Fruit fly (Drosophila melanogaster) whole organism, embryonic: Measurements from ENCODE around the gene bbg.

Experiments
- Bgb ChIP-seq: fragments of 200-800 bp; sonication (Bioruptor generic); IDR thresholded peaks from 2 replicates; pipeline ENCODE4 v1.3.6; 2022; ENCODE audit warnings: missing biosample characterization, missing genetic modification characterization; ENCODE audit not compliant: partially characterized antibody
- Blimp-1 ChIP-seq: fragments of 200-800 bp; sonication (Bioruptor generic); optimal IDR thresholded peaks from 3 replicates; lab custom pipeline; 2018; ENCODE audit warnings: missing biosample characterization, missing genetic modification characterization, mild to moderate bottlenecking, moderate library complexity, missing genetic modification reagents
- CG10274 ChIP-seq: fragments of 200-800 bp; sonication (Bioruptor generic); optimal IDR thresholded peaks from 3 replicates; lab custom pipeline; 2017; ENCODE audit warnings: missing biosample characterization, mild to moderate bottlenecking, missing genetic modification characterization
- CG10543 ChIP-seq: fragments of 200-800 bp; sonication (Bioruptor generic); optimal IDR thresholded peaks from 3 replicates; lab custom pipeline; 2017; ENCODE audit warnings: missing biosample characterization, mild to moderate bottlenecking, missing genetic modification characterization, moderate library complexity
- CG11504 ChIP-seq: fragments of 200-800 bp; sonication (Bioruptor generic); optimal IDR thresholded peaks from 3 replicates; lab custom pipeline; 2019; ENCODE audit warnings: missing biosample characterization, mild to moderate bottlenecking, missing genetic modification characterization, moderate library complexity
- CG11696 ChIP-seq: fragments of 200-800 bp; sonication (Bioruptor generic); IDR thresholded peaks from 2 replicates; pipeline ENCODE4 v1.3.6; 2022; ENCODE audit warnings: missing biosample characterization, missing genetic modification characterization
- CG11723 ChIP-seq: fragments of 200-800 bp; sonication (Bioruptor generic); optimal IDR thresholded peaks from 2 replicates; lab custom pipeline; 2017; ENCODE audit warnings: missing biosample characterization, mild to moderate bottlenecking, missing genetic modification characterization
- CG14710 ChIP-seq: fragments of 200-800 bp; sonication (Bioruptor generic); optimal IDR thresholded peaks from 3 replicates; lab custom pipeline; 2019; ENCODE audit warnings: missing biosample characterization, mild to moderate bottlenecking, missing genetic modification characterization, moderate library complexity
- CG15073 ChIP-seq: fragments of 200-800 bp; sonication (Bioruptor generic); optimal IDR thresholded peaks from 2 replicates; lab custom pipeline; 2016; ENCODE audit warnings: missing biosample characterization, missing genetic modification characterization
- CG1603 ChIP-seq: fragments of 200-800 bp; sonication (Bioruptor generic); optimal IDR thresholded peaks from 2 replicates; lab custom pipeline; 2019; ENCODE audit warnings: missing biosample characterization, mild to moderate bottlenecking, missing genetic modification characterization, moderate library complexity
- CG17385 ChIP-seq: fragments of 200-800 bp; sonication (Bioruptor generic); optimal IDR thresholded peaks from 3 replicates; lab custom pipeline; 2018; ENCODE audit warnings: missing biosample characterization, mild to moderate bottlenecking, missing genetic modification characterization
- CG17568 ChIP-seq: fragments of 200-800 bp; sonication (Bioruptor generic); optimal IDR thresholded peaks from 2 replicates; lab custom pipeline; 2018; ENCODE audit warnings: missing biosample characterization, mild to moderate bottlenecking, missing genetic modification characterization, moderate library complexity
- CG33557 ChIP-seq: fragments of 200-800 bp; sonication (Bioruptor generic); optimal IDR thresholded peaks from 2 replicates; lab custom pipeline; 2019; ENCODE audit warnings: missing biosample characterization, mild to moderate bottlenecking, missing genetic modification characterization, moderate library complexity
- CG4707 ChIP-seq: fragments of 200-800 bp; sonication (Bioruptor generic); optimal IDR thresholded peaks from 2 replicates; lab custom pipeline; 2018; ENCODE audit warnings: missing biosample characterization, mild to moderate bottlenecking, missing genetic modification characterization, moderate library complexity
- CG5180 ChIP-seq: fragments of 200-800 bp; sonication (Bioruptor generic); optimal IDR thresholded peaks from 3 replicates; lab custom pipeline; 2017; ENCODE audit warnings: missing biosample characterization, missing genetic modification characterization, mild to moderate bottlenecking, moderate library complexity, missing genetic modification reagents
- CG6272 ChIP-seq: fragments of 200-800 bp; sonication (Bioruptor generic); IDR thresholded peaks from 2 replicates; pipeline ENCODE4 v1.3.6; 2022; ENCODE audit warnings: missing biosample characterization, missing genetic modification characterization
- CG7357 ChIP-seq: fragments of 200-800 bp; sonication (Bioruptor generic); IDR thresholded peaks from 3 replicates; pipeline ENCODE4 v1.3.6; 2022; ENCODE audit warnings: missing biosample characterization, missing genetic modification characterization
- CG7987 ChIP-seq: fragments of 200-800 bp; sonication (Bioruptor generic); optimal IDR thresholded peaks from 2 replicates; lab custom pipeline; 2018; ENCODE audit warnings: missing biosample characterization, mild to moderate bottlenecking, missing genetic modification characterization, moderate library complexity
- CG9609 ChIP-seq: fragments of 200-800 bp; sonication (Bioruptor generic); optimal IDR thresholded peaks from 3 replicates; lab custom pipeline; 2016; ENCODE audit warnings: missing biosample characterization, missing genetic modification characterization
- CG9932 ChIP-seq: fragments of 200-800 bp; sonication (Bioruptor generic); IDR thresholded peaks from 2 replicates; pipeline ENCODE4 v1.3.6; 2022; ENCODE audit warnings: missing biosample characterization, missing genetic modification characterization
- Deaf1 ChIP-seq: fragments of 200-800 bp; optimal IDR thresholded peaks from 3 replicates; lab custom pipeline; 2019; ENCODE audit warnings: missing biosample characterization, mild to moderate bottlenecking, missing genetic modification characterization, moderate library complexity
- Dek ChIP-seq: fragments of 200-800 bp; sonication (Bioruptor generic); optimal IDR thresholded peaks from 3 replicates; lab custom pipeline; 2019; ENCODE audit warnings: missing biosample characterization, mild to moderate bottlenecking, missing genetic modification characterization, moderate library complexity
- Dll ChIP-seq: fragments of 200-800 bp; sonication (Bioruptor generic); IDR thresholded peaks from 4 replicates; pipeline ENCODE4 v1.3.6; 2022; ENCODE audit warnings: missing biosample characterization, missing genetic modification characterization; ENCODE audit not compliant: partially characterized antibody
- Hr78 ChIP-seq, 2 experiments: fragments of 200-800 bp in 1 of 2; fragments of >200 bp in 1 of 2; sonication (Bioruptor generic) in 1 of 2; optimal IDR thresholded peaks; 2 replicates each; lab custom pipeline; 2017 to 2019; ENCODE audit warnings: missing biosample characterization in 2 of 2, missing genetic modification characterization in 2 of 2, mild to moderate bottlenecking in 1 of 2, moderate library complexity in 1 of 2
- Jarid2 ChIP-seq: fragments of 200-800 bp; sonication (Bioruptor generic); optimal IDR thresholded peaks from 3 replicates; lab custom pipeline; 2017; ENCODE audit warnings: mild to moderate bottlenecking, missing biosample characterization, missing genetic modification reagents, missing genetic modification characterization
- Lpt ChIP-seq: fragments of >200 bp; optimal IDR thresholded peaks from 2 replicates; lab custom pipeline; 2018; ENCODE audit warnings: missing biosample characterization, missing genetic modification characterization
- MTF-1 ChIP-seq: fragments of 200-800 bp; sonication (Bioruptor generic); optimal IDR thresholded peaks from 2 replicates; lab custom pipeline; 2018; ENCODE audit warnings: missing biosample characterization, mild to moderate bottlenecking, missing genetic modification characterization, borderline replicate concordance
- Meics ChIP-seq: fragments of 200-800 bp; sonication (Bioruptor generic); optimal IDR thresholded peaks from 2 replicates; lab custom pipeline; 2017; ENCODE audit warnings: missing biosample characterization, mild to moderate bottlenecking, missing genetic modification characterization
- Oaz ChIP-seq: fragments of 200-800 bp; sonication (Bioruptor generic); IDR thresholded peaks from 2 replicates; pipeline ENCODE4 v1.3.6; 2022; ENCODE audit warnings: missing biosample characterization, missing genetic modification characterization
- Tbp ChIP-seq: fragments of >200 bp; optimal IDR thresholded peaks from 2 replicates; lab custom pipeline; 2018; ENCODE audit warnings: missing biosample characterization, missing genetic modification characterization
- Trl ChIP-seq, 3 experiments: fragments of >200 bp in 2 of 3; fragments of 200-800 bp in 1 of 3; sonication (Bioruptor generic) in 1 of 3; optimal IDR thresholded peaks; 2 replicates in 1 of 3; 3 replicates in 2 of 3; lab custom pipeline; 2016 to 2017; ENCODE audit warnings: missing biosample characterization in 1 of 3, missing genetic modification characterization in 1 of 3
- dimm ChIP-seq: fragments of 200-800 bp; sonication (Bioruptor generic); IDR thresholded peaks from 2 replicates; pipeline ENCODE4 v1.3.6; 2022; ENCODE audit warnings: missing biosample characterization, missing genetic modification characterization
- fru ChIP-seq: fragments of >200 bp; optimal IDR thresholded peaks from 2 replicates; lab custom pipeline; 2017
- gcm ChIP-seq: fragments of 200-800 bp; sonication (Bioruptor generic); optimal IDR thresholded peaks from 2 replicates; lab custom pipeline; 2019; ENCODE audit warnings: missing biosample characterization, mild to moderate bottlenecking, missing genetic modification characterization, moderate library complexity
- ind ChIP-seq: fragments of 200-800 bp; sonication (Bioruptor generic); optimal IDR thresholded peaks from 3 replicates; lab custom pipeline; 2016; ENCODE audit warnings: missing biosample characterization, missing genetic modification characterization
- lmd ChIP-seq: fragments of 200-800 bp; sonication (Bioruptor generic); IDR thresholded peaks from 2 replicates; pipeline ENCODE4 v1.3.6; 2022; ENCODE audit warnings: missing biosample characterization, missing genetic modification characterization
- oc ChIP-seq: fragments of 200-800 bp; sonication (Bioruptor generic); optimal IDR thresholded peaks from 2 replicates; lab custom pipeline; 2018; ENCODE audit warnings: missing biosample characterization, mild to moderate bottlenecking, missing genetic modification characterization, moderate library complexity
- p53 ChIP-seq: fragments of 200-800 bp; sonication (Bioruptor generic); optimal IDR thresholded peaks from 2 replicates; lab custom pipeline; 2016; ENCODE audit warnings: missing biosample characterization, missing genetic modification characterization
- pan ChIP-seq, 4 experiments: fragments of >200 bp in 3 of 4; fragments of 200-800 bp in 1 of 4; sonication (Bioruptor generic) in 1 of 4; optimal IDR thresholded peaks in 3 of 4; IDR thresholded peaks in 1 of 4; 2 replicates each; pipeline versions ENCODE4 v1.3.6 to Lab custom; 2017 to 2022; ENCODE audit warnings: missing biosample characterization in 2 of 4, missing genetic modification characterization in 2 of 4, mixed read lengths in 1 of 4
- peb ChIP-seq: fragments of 200-800 bp; sonication (Bioruptor generic); IDR thresholded peaks from 2 replicates; pipeline ENCODE4 v1.3.6; 2022; ENCODE audit warnings: missing biosample characterization, missing genetic modification characterization
- rib ChIP-seq: fragments of 200-800 bp; sonication (Bioruptor generic); IDR thresholded peaks from 2 replicates; pipeline ENCODE4 v1.3.6; 2022; ENCODE audit warnings: missing biosample characterization, missing genetic modification characterization
- sens ChIP-seq: fragments of 200-800 bp; sonication (Bioruptor generic); peaks from one replicate; lab custom pipeline; 2016; ENCODE audit warnings: missing biosample characterization, missing genetic modification characterization
- sna ChIP-seq: fragments of 200-800 bp; sonication (Bioruptor generic); IDR thresholded peaks from 2 replicates; pipeline ENCODE4 v1.3.6; 2022; ENCODE audit warnings: missing biosample characterization, missing genetic modification characterization; ENCODE audit not compliant: partially characterized antibody
- so ChIP-seq: fragments of 200-800 bp; sonication (Bioruptor generic); IDR thresholded peaks from 3 replicates; pipeline ENCODE4 v1.3.6; 2022; ENCODE audit warnings: missing biosample characterization, missing genetic modification characterization
- sob ChIP-seq: fragments of 200-800 bp; sonication (Bioruptor generic); IDR thresholded peaks from 2 replicates; pipeline ENCODE4 v1.3.6; 2022; ENCODE audit warnings: missing biosample characterization, missing genetic modification characterization
- usp ChIP-seq: fragments of >200 bp; optimal IDR thresholded peaks from 2 replicates; lab custom pipeline; 2017; ENCODE audit warnings: missing biosample characterization, missing genetic modification characterization
- yki ChIP-seq: fragments of >200 bp; optimal IDR thresholded peaks from 3 replicates; lab custom pipeline; 2018
- z ChIP-seq: fragments of 200-800 bp; sonication (Bioruptor generic); IDR thresholded peaks from 3 replicates; pipeline ENCODE4 v1.3.6; 2022; ENCODE audit warnings: missing biosample characterization, missing genetic modification characterization
- zfh1 ChIP-seq: fragments of 200-800 bp; sonication (Bioruptor generic); IDR thresholded peaks from 3 replicates; pipeline ENCODE4 v1.3.6; 2022; ENCODE audit warnings: missing biosample characterization, missing genetic modification characterization

bbg gene

DNA sequence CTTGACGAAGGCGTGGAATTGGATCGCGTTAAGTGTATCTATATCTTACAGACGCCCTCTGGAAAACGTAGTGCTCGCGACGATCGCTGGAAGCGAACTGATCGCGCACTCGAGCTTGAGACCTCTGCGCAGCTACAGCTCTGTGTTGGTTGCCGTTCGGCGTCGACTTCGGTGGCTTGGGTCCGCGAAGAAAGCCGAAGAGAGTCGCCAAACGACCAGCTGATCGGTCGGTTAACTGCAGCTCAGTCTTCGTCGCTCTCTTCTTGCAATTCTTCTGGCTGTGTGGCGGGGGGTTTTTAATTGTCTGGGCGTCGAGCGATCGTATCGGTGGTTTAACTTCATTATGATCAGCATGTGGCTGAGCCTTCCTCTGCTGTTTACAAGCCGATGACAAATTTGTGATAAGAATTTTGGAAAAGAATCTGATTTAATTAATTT, 108.8 kb downstream of the bbg start (continued):
- TF ChIP-seq CG9932 (GFP tag; lab: Robert Waterston, UW) (no peak), CG1603 (tag; lab: Kevin White, UChicago) (no peak), Trl (optimal IDR thresholded peaks at IDR 0.05; lab: Kevin White, UChicago) (peak; percentile 2 to 36), Trl (GFP tag; optimal IDR thresholded peaks at IDR 0.05; lab: Kevin White, UChicago) (no peak), CG33557 (GFP tag; lab: Kevin White, UChicago) (peak; percentile 7), CG10543 (GFP tag; lab: Kevin White, UChicago) (peak; percentile 61), peb (no peak), ind (GFP tag; lab: Kevin White, UChicago) (no peak), CG4707 (no peak), Hr78 (GFP tag; optimal IDR thresholded peaks at IDR 0.05; lab: Kevin White, UChicago) (peak in 1 of 2 experiments; percentile 32), CG17385 (no peak), Bgb (peak; percentile 32; the same call in 1 of the 2 replicates), pan (optimal IDR thresholded peaks at IDR 0.05; lab: Kevin White, UChicago) (no peak), pan (GFP tag; optimal IDR thresholded peaks at IDR 0.05 in 1 of 2, IDR thresholded peaks at IDR 0.05 in 1 of 2) (no peak), so (GFP tag; lab: Robert Waterston, UW) (0 out of 3 replicates have a peak, but pooled peaks have one; percentile 24), zfh1 (GFP tag; lab: Robert Waterston, UW) (0 out of 3 replicates have a peak, but pooled peaks have one; percentile 28), MTF-1 (GFP tag; lab: Kevin White, UChicago) (peak; percentile 55), CG15073 (GFP tag; lab: Kevin White, UChicago) (no peak), oc (peak; percentile 49), CG10274 (GFP tag; lab: Kevin White, UChicago) (no peak), rib (GFP tag; lab: Robert Waterston, UW) (peak; percentile 77; the same call in 1 of the 2 replicates), Dek (tag; lab: Kevin White, UChicago) (no peak), Lpt (no peak), gcm (GFP tag; lab: Kevin White, UChicago) (peak; percentile 29), dimm (no peak), CG14710 (tag; lab: Kevin White, UChicago) (peak; percentile 1), lmd (GFP tag; lab: Robert Waterston, UW) (no peak), Dll (GFP tag; lab: Robert Waterston, UW) (0 out of 4 replicates have a peak, but pooled peaks have one; percentile 41), CG6272 (GFP tag; lab: Robert Waterston, UW) (no peak), p53 (GFP tag; lab: Kevin White, UChicago) (no peak), sob (GFP tag; lab: Robert Waterston, UW) (0 out of 2 replicates have a peak, but pooled peaks have one; percentile 13), yki (lab: Kevin White, UChicago) (no peak), Meics (GFP tag; lab: Kevin White, UChicago) (peak; percentile 22), CG7357 (GFP tag; lab: Robert Waterston, UW) (no peak), Blimp-1 (GFP tag; lab: Kevin White, UChicago) (peak; percentile 8), Jarid2 (GFP tag; lab: Kevin White, UChicago) (peak; percentile 94), CG7987 (GFP tag; lab: Kevin White, UChicago) (no peak), CG9609 (GFP tag; lab: Kevin White, UChicago) (no peak), Oaz (GFP tag; lab: Robert Waterston, UW) (no peak), z (GFP tag; lab: Robert Waterston, UW) (0 out of 3 replicates have a peak, but pooled peaks have one; percentile 42), CG11723 (GFP tag; lab: Kevin White, UChicago) (peak; percentile 23), CG11696 (GFP tag; lab: Robert Waterston, UW) (no peak), sna (GFP tag; lab: Robert Waterston, UW) (peak; percentile 27; the same call in 1 of the 2 replicates), sens (GFP tag; lab: Kevin White, UChicago) (peak; percentile 66), CG5180 (peak; percentile 96), usp (GFP tag; lab: Kevin White, UChicago) (no peak), CG11504 (peak; percentile 45), Deaf1 (tag; lab: Kevin White, UChicago) (peak; percentile 99), CG17568 (GFP tag; lab: Kevin White, UChicago) (peak; percentile 4), fru (lab: Kevin White, UChicago) (no peak), Tbp (no peak)
